Worm (Caenorhabditis elegans) whole organism, young adult: ENCODE measurements around the gene C35B8.3.

ENCODE experiments used
- F22D6.2 ChIP-seq: sonication (generic microtip); optimal IDR thresholded peaks from 2 replicates; lab custom pipeline; 2016; ENCODE audit warnings: mild to moderate bottlenecking, missing genetic modification characterization, missing compliant biosample characterization
- chd-7 ChIP-seq: sonication (generic microtip); optimal IDR thresholded peaks from 2 replicates; lab custom pipeline; 2016; ENCODE audit warnings: mild to moderate bottlenecking, missing genetic modification characterization, moderate library complexity, missing compliant biosample characterization
- efl-1 ChIP-seq: fragments of 150-350 bp; optimal IDR thresholded peaks from 2 replicates; lab custom pipeline; 2014; ENCODE audit warnings: missing biosample characterization, missing genetic modification reagents, missing genetic modification characterization
- madf-6 ChIP-seq: fragments of 200-800 bp; sonication (Bioruptor generic); IDR thresholded peaks from 2 replicates; pipeline ENCODE4 v1.3.6; 2022; ENCODE audit warnings: missing genetic modification reagents, missing genetic modification characterization, missing compliant biosample characterization
- mel-28 ChIP-seq: sonication (generic microtip); optimal IDR thresholded peaks from 2 replicates; lab custom pipeline; 2016; ENCODE audit warnings: borderline replicate concordance, mild to moderate bottlenecking, missing genetic modification characterization, missing compliant biosample characterization
- snpc-4 ChIP-seq, 5 experiments: fragments of 150-350 bp in 1 of 5; sonication (generic microtip) in 4 of 5; optimal IDR thresholded peaks; 2 replicates each; lab custom pipeline; 2014 to 2018; ENCODE audit warnings: missing genetic modification characterization in 5 of 5, missing biosample characterization in 3 of 5, antibody characterized with exemption in 2 of 5, mild to moderate bottlenecking in 2 of 5, missing compliant biosample characterization in 2 of 5, missing genotype in 2 of 5, moderate library complexity in 2 of 5, missing genetic modification reagents in 1 of 5
- xnd-1 ChIP-seq: sonication (generic microtip); optimal IDR thresholded peaks from 2 replicates; lab custom pipeline; 2016; ENCODE audit warnings: missing genotype, missing genetic modification reagents, missing genetic modification characterization, missing compliant biosample characterization
- ztf-22 ChIP-seq: fragments of 200-800 bp; sonication (Bioruptor generic); optimal IDR thresholded peaks from 2 replicates; lab custom pipeline; 2018; ENCODE audit warnings: mild to moderate bottlenecking, missing genetic modification characterization, moderate library complexity, missing compliant biosample characterization

DNA sequence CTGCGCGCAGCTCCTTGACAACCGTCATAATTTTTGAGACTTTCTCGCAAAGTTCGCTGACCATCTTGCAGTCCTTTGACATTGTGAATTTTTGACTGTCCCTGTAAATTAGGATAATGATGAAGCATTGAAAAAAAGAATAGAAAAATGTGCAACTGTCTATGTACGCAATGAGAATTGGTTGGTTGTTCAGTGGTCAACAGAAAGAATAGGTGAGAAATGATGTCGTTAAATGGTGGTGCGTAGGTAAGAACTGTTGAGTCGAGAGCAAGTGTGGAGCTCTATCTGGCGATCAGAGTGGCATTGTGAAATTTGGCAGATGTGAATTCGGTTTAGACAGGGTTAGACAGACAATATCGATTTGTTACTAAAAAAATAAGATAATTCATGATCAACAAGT is 39.3 kb upstream of the C35B8.3 start, which contains the start of gene B0563.8:
- TF ChIP-seq efl-1 (GFP tag; lab: Kevin White, UChicago) = no peak
- TF ChIP-seq ztf-22 (GFP tag; lab: Kevin White, UChicago) = no peak
- TF ChIP-seq chd-7 (tag; lab: Kevin White, UChicago) = no peak
- no peak for TF ChIP-seq madf-6
- no peak for TF ChIP-seq mel-28 (tag; lab: Kevin White, UChicago)
- TF ChIP-seq F22D6.2 (tag; lab: Kevin White, UChicago) = no peak
- no peak for TF ChIP-seq snpc-4 (GFP tag; optimal IDR thresholded peaks at IDR 0.05; lab: Kevin White, UChicago)
- no peak for TF ChIP-seq snpc-4 (tag; optimal IDR thresholded peaks at IDR 0.05; lab: Kevin White, UChicago)
- no peak for TF ChIP-seq xnd-1 (tag; lab: Kevin White, UChicago)
